Worm (Caenorhabditis elegans): Measurements from ENCODE around the gene Y82E9BL.18.

- TF ChIP-seq ztf-3 (GFP tag; optimal IDR thresholded peaks at IDR 0.05) (no peak), pbrm-1 (GFP tag; IDR thresholded peaks at IDR 0.05) (no peak), let-607 (tag; optimal IDR thresholded peaks at IDR 0.05) (no peak), rec-8 (tag; optimal IDR thresholded peaks at IDR 0.05) (no peak), unc-130 (GFP tag; optimal IDR thresholded peaks at IDR 0.05) (no peak), unc-62 (GFP tag; optimal IDR thresholded peaks at IDR 0.05) (no peak), hlh-26 (GFP tag; conservative IDR thresholded peaks at IDR 0.05) (no peak), F55B11.4 (tag; optimal IDR thresholded peaks at IDR 0.05; ENCODE audit: borderline replicate concordance, insufficient read depth) (no peak), B0261.1 (tag; optimal IDR thresholded peaks at IDR 0.05) (no peak), nhr-27 (tag; optimal IDR thresholded peaks at IDR 0.05) (no peak), ama-1 (optimal IDR thresholded peaks at IDR 0.05) (no peak), ama-1 (GFP tag; optimal IDR thresholded peaks at IDR 0.05) (no peak), lir-1 (GFP tag; conservative IDR thresholded peaks at IDR 0.05) (no peak), snpc-4 (GFP tag; optimal IDR thresholded peaks at IDR 0.05) (no peak), snpc-4 (tag; optimal IDR thresholded peaks at IDR 0.05) (no peak)
Measured at ce11 chrIII:1349313-1349712, 22.7 kb downstream of the Y82E9BL.18 start, which contains the start of gene fbxa-25.

Measured in whole organism, young adult.